Fruit fly (Drosophila melanogaster) whole organism, embryonic: ENCODE data around the gene yl.

Source experiments
- Awh ChIP-seq: fragments of 200-800 bp; sonication (Bioruptor generic); IDR thresholded peaks from 2 replicates; pipeline ENCODE4, ENCODE4 v1.3.6; 2022; ENCODE audit warnings: missing biosample characterization, missing genetic modification characterization
- CG1024 ChIP-seq: fragments of 200-800 bp; sonication (Bioruptor generic); IDR thresholded peaks from 2 replicates; pipeline ENCODE4 v1.3.6; 2022; ENCODE audit warnings: missing biosample characterization, missing genetic modification characterization
- CG11695 ChIP-seq: fragments of 200-800 bp; sonication (Bioruptor generic); IDR thresholded peaks from 3 replicates; pipeline ENCODE4 v1.3.6; 2022; ENCODE audit warnings: missing biosample characterization, missing genetic modification characterization
- CG12744 ChIP-seq: fragments of 200-800 bp; sonication (Bioruptor generic); optimal IDR thresholded peaks from 2 replicates; lab custom pipeline; 2016; ENCODE audit warnings: missing biosample characterization, missing genetic modification characterization
- CG13287 ChIP-seq: fragments of 200-800 bp; sonication (Bioruptor generic); IDR thresholded peaks from 2 replicates; pipeline ENCODE4 v1.3.6; 2022; ENCODE audit warnings: missing biosample characterization, missing genetic modification characterization; ENCODE audit not compliant: partially characterized antibody
- CG13894 ChIP-seq: fragments of 200-800 bp; sonication (Bioruptor generic); optimal IDR thresholded peaks from 3 replicates; lab custom pipeline; 2018; ENCODE audit warnings: missing biosample characterization, mild to moderate bottlenecking, missing genetic modification characterization, moderate library complexity
- CG15269 ChIP-seq: fragments of 200-800 bp; sonication (Bioruptor generic); optimal IDR thresholded peaks from 2 replicates; lab custom pipeline; 2018; ENCODE audit warnings: missing biosample characterization, mild to moderate bottlenecking, missing genetic modification characterization, moderate library complexity
- CG15479 ChIP-seq: fragments of 200-800 bp; sonication (Bioruptor generic); optimal IDR thresholded peaks from 3 replicates; lab custom pipeline; 2019; ENCODE audit warnings: missing biosample characterization, mild to moderate bottlenecking, missing genetic modification characterization, moderate library complexity
- CG15514 ChIP-seq: fragments of 200-800 bp; sonication (Bioruptor generic); optimal IDR thresholded peaks from 3 replicates; lab custom pipeline; 2017; ENCODE audit warnings: missing biosample characterization, missing genetic modification characterization, mild to moderate bottlenecking, moderate library complexity, missing genetic modification reagents
- CG15696 ChIP-seq: fragments of 200-800 bp; sonication (Bioruptor generic); optimal IDR thresholded peaks from 2 replicates; lab custom pipeline; 2019; ENCODE audit warnings: missing biosample characterization, mild to moderate bottlenecking, missing genetic modification characterization, moderate library complexity
- CG1602 ChIP-seq: fragments of 200-800 bp; sonication (Bioruptor generic); optimal IDR thresholded peaks from 3 replicates; lab custom pipeline; 2016; ENCODE audit warnings: missing biosample characterization, missing genetic modification characterization
- CG17385 ChIP-seq: fragments of 200-800 bp; sonication (Bioruptor generic); optimal IDR thresholded peaks from 3 replicates; lab custom pipeline; 2018; ENCODE audit warnings: missing biosample characterization, mild to moderate bottlenecking, missing genetic modification characterization
- CG17612 ChIP-seq: fragments of 200-800 bp; sonication (Bioruptor generic); IDR thresholded peaks from 2 replicates; pipeline ENCODE4 v1.3.6; 2022; ENCODE audit warnings: missing biosample characterization, missing genetic modification characterization
- CG17829 ChIP-seq: fragments of 200-800 bp; optimal IDR thresholded peaks from 2 replicates; lab custom pipeline; 2019; ENCODE audit warnings: missing biosample characterization, mild to moderate bottlenecking, missing genetic modification characterization, moderate library complexity
- CG32772 ChIP-seq: fragments of 200-800 bp; sonication (Bioruptor generic); IDR thresholded peaks from 2 replicates; pipeline ENCODE4 v1.3.6; 2022; ENCODE audit warnings: missing biosample characterization, missing genetic modification characterization
- CG5180 ChIP-seq: fragments of 200-800 bp; sonication (Bioruptor generic); optimal IDR thresholded peaks from 3 replicates; lab custom pipeline; 2017; ENCODE audit warnings: missing biosample characterization, missing genetic modification characterization, mild to moderate bottlenecking, moderate library complexity, missing genetic modification reagents
- CG6791 ChIP-seq: fragments of 200-800 bp; sonication (Bioruptor generic); IDR thresholded peaks from 3 replicates; pipeline ENCODE4 v1.3.6; 2022; ENCODE audit warnings: missing biosample characterization, missing genetic modification characterization; ENCODE audit not compliant: partially characterized antibody
- CG6854 ChIP-seq: fragments of 200-800 bp; sonication (Bioruptor generic); optimal IDR thresholded peaks from 3 replicates; lab custom pipeline; 2017; ENCODE audit warnings: missing biosample characterization, mild to moderate bottlenecking, missing genetic modification characterization
- CG9797 ChIP-seq: fragments of 200-800 bp; sonication (Bioruptor generic); optimal IDR thresholded peaks from 3 replicates; lab custom pipeline; 2018; ENCODE audit warnings: missing biosample characterization, mild to moderate bottlenecking, missing genetic modification characterization
- CG9817 ChIP-seq: fragments of 200-800 bp; sonication (Bioruptor generic); optimal IDR thresholded peaks from 2 replicates; lab custom pipeline; 2018; ENCODE audit warnings: missing biosample characterization, mild to moderate bottlenecking, missing genetic modification characterization, moderate library complexity
- Chrac-16 ChIP-seq: fragments of 200-800 bp; sonication (Bioruptor generic); optimal IDR thresholded peaks from 3 replicates; lab custom pipeline; 2016; ENCODE audit warnings: missing biosample characterization, missing genetic modification characterization
- CoRest ChIP-seq: fragments of 200-800 bp; sonication (Bioruptor generic); optimal IDR thresholded peaks from 3 replicates; lab custom pipeline; 2018; ENCODE audit warnings: missing biosample characterization, mild to moderate bottlenecking, missing genetic modification characterization, moderate library complexity
- Dref ChIP-seq: fragments of 200-800 bp; sonication (Bioruptor generic); IDR thresholded peaks from 2 replicates; pipeline ENCODE4 v1.3.6; 2022; ENCODE audit warnings: missing biosample characterization, missing genetic modification characterization
- Eip74EF ChIP-seq, 2 experiments: fragments of 200-800 bp in 1 of 2; fragments of >200 bp in 1 of 2; sonication (Bioruptor generic) in 1 of 2; optimal IDR thresholded peaks; 2 replicates each; lab custom pipeline; 2017 to 2019; ENCODE audit warnings: missing biosample characterization in 2 of 2, missing genetic modification characterization in 2 of 2, mild to moderate bottlenecking in 1 of 2, moderate library complexity in 1 of 2
- Lpt ChIP-seq: fragments of >200 bp; optimal IDR thresholded peaks from 2 replicates; lab custom pipeline; 2018; ENCODE audit warnings: missing biosample characterization, missing genetic modification characterization
- Mes4 ChIP-seq: fragments of 200-800 bp; sonication (Bioruptor generic); optimal IDR thresholded peaks from 2 replicates; lab custom pipeline; 2016; ENCODE audit warnings: missing biosample characterization, missing genetic modification characterization
- NK7.1 ChIP-seq: fragments of 200-800 bp; sonication (Bioruptor generic); optimal IDR thresholded peaks from 3 replicates; lab custom pipeline; 2016; ENCODE audit warnings: missing biosample characterization, missing genetic modification characterization
- Nf-YB ChIP-seq: fragments of 200-800 bp; sonication (Bioruptor generic); optimal IDR thresholded peaks from 3 replicates; lab custom pipeline; 2019; ENCODE audit warnings: missing biosample characterization, mild to moderate bottlenecking, missing genetic modification characterization, moderate library complexity
- Oaz ChIP-seq: fragments of 200-800 bp; sonication (Bioruptor generic); IDR thresholded peaks from 2 replicates; pipeline ENCODE4 v1.3.6; 2022; ENCODE audit warnings: missing biosample characterization, missing genetic modification characterization
- Sox102F ChIP-seq: fragments of 200-800 bp; sonication (Bioruptor generic); optimal IDR thresholded peaks from 2 replicates; lab custom pipeline; 2018; ENCODE audit warnings: missing biosample characterization, mild to moderate bottlenecking, missing genetic modification characterization, moderate library complexity
- Trl ChIP-seq, 3 experiments: fragments of >200 bp in 2 of 3; fragments of 200-800 bp in 1 of 3; sonication (Bioruptor generic) in 1 of 3; optimal IDR thresholded peaks; 2 replicates in 1 of 3; 3 replicates in 2 of 3; lab custom pipeline; 2016 to 2017; ENCODE audit warnings: missing biosample characterization in 1 of 3, missing genetic modification characterization in 1 of 3
- Xrp1 ChIP-seq: fragments of 200-800 bp; sonication (Bioruptor generic); IDR thresholded peaks from 2 replicates; pipeline ENCODE4 v1.3.6; 2022; ENCODE audit warnings: missing biosample characterization, missing genetic modification characterization
- ac ChIP-seq: fragments of 200-800 bp; sonication (Bioruptor generic); optimal IDR thresholded peaks from 3 replicates; lab custom pipeline; 2017; ENCODE audit warnings: missing biosample characterization, mild to moderate bottlenecking, missing genetic modification characterization
- bbx ChIP-seq: fragments of 200-800 bp; sonication (Bioruptor generic); IDR thresholded peaks from 2 replicates; pipeline ENCODE4 v1.3.6; 2022; ENCODE audit warnings: missing biosample characterization, missing genetic modification characterization; ENCODE audit not compliant: partially characterized antibody
- dan ChIP-seq: fragments of 200-800 bp; sonication (Bioruptor generic); IDR thresholded peaks from 2 replicates; pipeline ENCODE4 v1.3.6; 2022; ENCODE audit warnings: missing biosample characterization, missing genetic modification characterization
- disco-r ChIP-seq: fragments of 200-800 bp; sonication (Bioruptor generic); optimal IDR thresholded peaks from 2 replicates; lab custom pipeline; 2016; ENCODE audit warnings: missing biosample characterization, missing genetic modification characterization
- eyg ChIP-seq: fragments of 200-800 bp; sonication (Bioruptor generic); optimal IDR thresholded peaks from 3 replicates; lab custom pipeline; 2016; ENCODE audit warnings: missing biosample characterization, missing genetic modification characterization
- fd3F ChIP-seq: fragments of 200-800 bp; sonication (Bioruptor generic); optimal IDR thresholded peaks from 2 replicates; lab custom pipeline; 2018; ENCODE audit warnings: missing biosample characterization, mild to moderate bottlenecking, missing genetic modification characterization, moderate library complexity
- fd64A ChIP-seq: fragments of 200-800 bp; sonication (Bioruptor generic); optimal IDR thresholded peaks from 3 replicates; lab custom pipeline; 2018; ENCODE audit warnings: missing biosample characterization, mild to moderate bottlenecking, missing genetic modification characterization
- ftz-f1 ChIP-seq: fragments of 200-800 bp; sonication (Bioruptor generic); optimal IDR thresholded peaks from 2 replicates; lab custom pipeline; 2016; ENCODE audit warnings: missing biosample characterization, missing genetic modification characterization
- gce ChIP-seq: fragments of 200-800 bp; sonication (Bioruptor generic); IDR thresholded peaks from 3 replicates; pipeline ENCODE4 v1.3.6; 2022; ENCODE audit warnings: missing biosample characterization, missing genetic modification characterization
- jigr1 ChIP-seq: fragments of 200-800 bp; sonication (Bioruptor generic); IDR thresholded peaks from 3 replicates; pipeline ENCODE4 v1.3.6; 2022; ENCODE audit warnings: missing biosample characterization, missing genetic modification characterization
- ken ChIP-seq: fragments of 200-800 bp; sonication (Bioruptor generic); IDR thresholded peaks from 3 replicates; pipeline ENCODE4 v1.3.6; 2022; ENCODE audit warnings: missing biosample characterization, missing genetic modification characterization
- nerfin-1 ChIP-seq: fragments of 200-800 bp; sonication (Bioruptor generic); optimal IDR thresholded peaks from 3 replicates; lab custom pipeline; 2019; ENCODE audit warnings: missing biosample characterization, mild to moderate bottlenecking, missing genetic modification characterization, moderate library complexity
- row ChIP-seq: fragments of 200-800 bp; sonication (Bioruptor generic); IDR thresholded peaks from 3 replicates; pipeline ENCODE4 v1.3.6; 2022; ENCODE audit warnings: missing biosample characterization, missing genetic modification characterization
- salm ChIP-seq: fragments of 200-800 bp; sonication (Bioruptor generic); optimal IDR thresholded peaks from 2 replicates; lab custom pipeline; 2018; ENCODE audit warnings: missing biosample characterization, mild to moderate bottlenecking, missing genetic modification characterization
- sima ChIP-seq: fragments of 200-800 bp; sonication (Bioruptor generic); optimal IDR thresholded peaks from 2 replicates; lab custom pipeline; 2016; ENCODE audit warnings: missing biosample characterization, missing genetic modification characterization
- ssp ChIP-seq: fragments of 200-800 bp; sonication (Bioruptor generic); IDR thresholded peaks from 2 replicates; pipeline ENCODE4 v1.3.6; 2022; ENCODE audit warnings: missing biosample characterization, missing genetic modification characterization
- tgo ChIP-seq: fragments of 200-800 bp; sonication (Bioruptor generic); IDR thresholded peaks from 3 replicates; pipeline ENCODE4 v1.3.6; 2022; ENCODE audit warnings: missing biosample characterization, missing genetic modification characterization
- wdn ChIP-seq: fragments of 200-800 bp; sonication (Bioruptor generic); IDR thresholded peaks from 2 replicates; pipeline ENCODE4 v1.3.6; 2022; ENCODE audit warnings: missing biosample characterization, missing genetic modification characterization

The yl gene

dm6 chrX:14169068-14169642, 23.9 kb upstream of the yl start, which contains the start of gene CG12480 (continued):
- TF ChIP-seq dan (no peak), sima (no peak), CG15479 (GFP tag; lab: Kevin White, UChicago) (no peak), gce (no peak), CG32772 (GFP tag; lab: Robert Waterston, UW) (peak; percentile 13; the same call in 1 of the 2 replicates), wdn (GFP tag; lab: Robert Waterston, UW) (0 out of 2 replicates have a peak, but pooled peaks have one; percentile 28), Trl (optimal IDR thresholded peaks at IDR 0.05; lab: Kevin White, UChicago) (no peak), Trl (GFP tag; optimal IDR thresholded peaks at IDR 0.05; lab: Kevin White, UChicago) (peak; percentile 4), Dref (GFP tag; lab: Robert Waterston, UW) (no peak), disco-r (GFP tag; lab: Kevin White, UChicago) (no peak), tgo (no peak), Awh (GFP tag; lab: Robert Waterston, UW) (no peak), CG5180 (no peak), CG12744 (GFP tag; lab: Kevin White, UChicago) (peak; percentile 24), CG17385 (GFP tag; lab: Kevin White, UChicago) (peak; percentile 42), CG15269 (peak; percentile 56), fd64A (no peak), nerfin-1 (tag; lab: Kevin White, UChicago) (no peak), CG1602 (GFP tag; lab: Kevin White, UChicago) (no peak), NK7.1 (no peak), bbx (GFP tag; lab: Robert Waterston, UW) (no peak), CG1024 (no peak), CG13894 (peak; percentile 64), Xrp1 (GFP tag; lab: Robert Waterston, UW) (peak; percentile 32; the same call in 1 of the 2 replicates), CG15696 (tag; lab: Kevin White, UChicago) (no peak), CG17829 (tag; lab: Kevin White, UChicago) (no peak), ftz-f1 (no peak), ssp (no peak), Chrac-16 (GFP tag; lab: Kevin White, UChicago) (peak; percentile 5), Sox102F (no peak), Oaz (no peak), salm (tag; lab: Kevin White, UChicago) (no peak), CG13287 (GFP tag; lab: Robert Waterston, UW) (no peak), ac (GFP tag; lab: Kevin White, UChicago) (no peak), CoRest (tag; lab: Kevin White, UChicago) (peak; percentile 36), Eip74EF (GFP tag; optimal IDR thresholded peaks at IDR 0.05; lab: Kevin White, UChicago) (no peak), CG15514 (peak; percentile 51), fd3F (peak; percentile 49), eyg (GFP tag; lab: Kevin White, UChicago) (no peak), jigr1 (no peak), Lpt (GFP tag; lab: Kevin White, UChicago) (no peak), CG6854 (peak; percentile 38), CG9817 (tag; lab: Kevin White, UChicago) (peak; percentile 59), Nf-YB (GFP tag; lab: Kevin White, UChicago) (no peak), ken (GFP tag; lab: Robert Waterston, UW) (no peak), CG17612 (no peak), CG11695 (0 out of 3 replicates have a peak, but pooled peaks have one; percentile 25), row (GFP tag; lab: Robert Waterston, UW) (peak; percentile 57), CG9797 (GFP tag; lab: Kevin White, UChicago) (no peak), Mes4 (GFP tag; lab: Kevin White, UChicago) (no peak), CG6791 (GFP tag; lab: Robert Waterston, UW) (no peak)
